Fruit fly (Drosophila melanogaster) whole organism, embryonic: Measurements from ENCODE around the gene CG46467.

Source experiments
- Bteb2 ChIP-seq: fragments of 200-800 bp; sonication (Bioruptor generic); optimal IDR thresholded peaks from 2 replicates; lab custom pipeline; 2016; ENCODE audit warnings: missing biosample characterization, missing genetic modification characterization
- CG10267 ChIP-seq: fragments of 200-800 bp; sonication (Bioruptor generic); optimal IDR thresholded peaks from 2 replicates; lab custom pipeline; 2018; ENCODE audit warnings: missing biosample characterization, mild to moderate bottlenecking, missing genetic modification characterization, moderate library complexity
- CG11504 ChIP-seq: fragments of 200-800 bp; sonication (Bioruptor generic); optimal IDR thresholded peaks from 3 replicates; lab custom pipeline; 2019; ENCODE audit warnings: missing biosample characterization, mild to moderate bottlenecking, missing genetic modification characterization, moderate library complexity
- CG11560 ChIP-seq: fragments of 200-800 bp; sonication (Bioruptor generic); IDR thresholded peaks from 3 replicates; pipeline ENCODE4 v1.3.6; 2022; ENCODE audit warnings: missing biosample characterization, missing genetic modification characterization
- CG12942 ChIP-seq: fragments of 200-800 bp; sonication (Bioruptor generic); optimal IDR thresholded peaks from 3 replicates; lab custom pipeline; 2016; ENCODE audit warnings: missing biosample characterization, missing genetic modification characterization
- CG14965 ChIP-seq: fragments of 200-800 bp; sonication (Bioruptor generic); optimal IDR thresholded peaks from 2 replicates; lab custom pipeline; 2016; ENCODE audit warnings: missing biosample characterization, missing genetic modification characterization, borderline replicate concordance
- CG17361 ChIP-seq: fragments of 200-800 bp; sonication (Bioruptor generic); IDR thresholded peaks from 3 replicates; pipeline ENCODE4 v1.3.6; 2022; ENCODE audit warnings: missing biosample characterization, missing genetic modification characterization
- CG17829 ChIP-seq: fragments of 200-800 bp; optimal IDR thresholded peaks from 2 replicates; lab custom pipeline; 2019; ENCODE audit warnings: missing biosample characterization, mild to moderate bottlenecking, missing genetic modification characterization, moderate library complexity
- CG18764 ChIP-seq: fragments of 200-800 bp; sonication (Bioruptor generic); optimal IDR thresholded peaks from 3 replicates; lab custom pipeline; 2016; ENCODE audit warnings: missing biosample characterization, missing genetic modification characterization
- CG33213 ChIP-seq: fragments of 200-800 bp; sonication (Bioruptor generic); optimal IDR thresholded peaks from 3 replicates; lab custom pipeline; 2016; ENCODE audit warnings: missing biosample characterization, missing genetic modification characterization
- CG3407 ChIP-seq: fragments of 200-800 bp; sonication (Bioruptor generic); optimal IDR thresholded peaks from 2 replicates; lab custom pipeline; 2018; ENCODE audit warnings: missing biosample characterization, mild to moderate bottlenecking, missing genetic modification characterization
- CG3995 ChIP-seq: fragments of 200-800 bp; sonication (Bioruptor generic); optimal IDR thresholded peaks from 3 replicates; lab custom pipeline; 2016; ENCODE audit warnings: missing biosample characterization, missing genetic modification characterization
- CG6683 ChIP-seq: fragments of 200-800 bp; sonication (Bioruptor generic); optimal IDR thresholded peaks from 2 replicates; lab custom pipeline; 2017; ENCODE audit warnings: missing biosample characterization, mild to moderate bottlenecking, missing genetic modification characterization, missing genetic modification reagents
- CG7271 ChIP-seq: fragments of 200-800 bp; sonication (Bioruptor generic); optimal IDR thresholded peaks from 2 replicates; lab custom pipeline; 2018; ENCODE audit warnings: missing biosample characterization, mild to moderate bottlenecking, missing genetic modification characterization, moderate library complexity
- CG7987 ChIP-seq: fragments of 200-800 bp; sonication (Bioruptor generic); optimal IDR thresholded peaks from 2 replicates; lab custom pipeline; 2018; ENCODE audit warnings: missing biosample characterization, mild to moderate bottlenecking, missing genetic modification characterization, moderate library complexity
- CG8290 ChIP-seq, 3 experiments: fragments of 200-800 bp; sonication (Bioruptor generic); optimal IDR thresholded peaks; 2 replicates each; lab custom pipeline; 2016 to 2019; ENCODE audit warnings: missing biosample characterization in 3 of 3, missing genetic modification characterization in 3 of 3, mild to moderate bottlenecking in 2 of 3, moderate library complexity in 1 of 3
- CG8388 ChIP-seq: fragments of 200-800 bp; sonication (Bioruptor generic); optimal IDR thresholded peaks from 2 replicates; lab custom pipeline; 2019; ENCODE audit warnings: missing biosample characterization, mild to moderate bottlenecking, missing genetic modification characterization, moderate library complexity
- CG8924 ChIP-seq: fragments of 200-800 bp; optimal IDR thresholded peaks from 3 replicates; lab custom pipeline; 2019; ENCODE audit warnings: missing biosample characterization, mild to moderate bottlenecking, missing genetic modification characterization, moderate library complexity
- CHES-1-like ChIP-seq: fragments of 200-800 bp; sonication (Bioruptor generic); optimal IDR thresholded peaks from 2 replicates; lab custom pipeline; 2016; ENCODE audit warnings: missing biosample characterization, missing genetic modification characterization
- CrebB ChIP-seq: fragments of 200-800 bp; sonication (Bioruptor generic); optimal IDR thresholded peaks from 3 replicates; lab custom pipeline; 2018; ENCODE audit warnings: missing biosample characterization, mild to moderate bottlenecking, missing genetic modification characterization
- D19A ChIP-seq: fragments of 200-800 bp; optimal IDR thresholded peaks from 3 replicates; lab custom pipeline; 2019; ENCODE audit warnings: missing biosample characterization, mild to moderate bottlenecking, missing genetic modification characterization, moderate library complexity
- D19B ChIP-seq: fragments of 200-800 bp; sonication (Bioruptor generic); optimal IDR thresholded peaks from 2 replicates; lab custom pipeline; 2017; ENCODE audit warnings: missing biosample characterization, mild to moderate bottlenecking, missing genetic modification characterization
- Doc3 ChIP-seq: fragments of 200-800 bp; sonication (Bioruptor generic); IDR thresholded peaks from 3 replicates; pipeline ENCODE4 v1.3.6; 2022; ENCODE audit warnings: missing biosample characterization, missing genetic modification characterization; ENCODE audit not compliant: partially characterized antibody
- Dp ChIP-seq: fragments of 200-800 bp; sonication (Bioruptor generic); optimal IDR thresholded peaks from 2 replicates; lab custom pipeline; 2018; ENCODE audit warnings: missing biosample characterization, mild to moderate bottlenecking, missing genetic modification characterization, moderate library complexity
- ERR ChIP-seq: fragments of 200-800 bp; sonication (Bioruptor generic); optimal IDR thresholded peaks from 2 replicates; lab custom pipeline; 2016; ENCODE audit warnings: missing biosample characterization, missing genetic modification characterization
- Ets97D ChIP-seq: fragments of 200-800 bp; sonication (Bioruptor generic); optimal IDR thresholded peaks from 3 replicates; lab custom pipeline; 2016; ENCODE audit warnings: missing biosample characterization, missing genetic modification characterization
- HmgD ChIP-seq: fragments of 200-800 bp; sonication (Bioruptor generic); optimal IDR thresholded peaks from 3 replicates; lab custom pipeline; 2016; ENCODE audit warnings: missing biosample characterization, missing genetic modification characterization
- Hr39 ChIP-seq: fragments of >200 bp; optimal IDR thresholded peaks from 2 replicates; lab custom pipeline; 2017
- Hr51 ChIP-seq, 2 experiments: fragments of 200-800 bp; sonication (Bioruptor generic); optimal IDR thresholded peaks; 2 replicates in 1 of 2; 3 replicates in 1 of 2; lab custom pipeline; 2016 to 2018; ENCODE audit warnings: missing biosample characterization in 2 of 2, missing genetic modification characterization in 2 of 2, mild to moderate bottlenecking in 1 of 2, moderate library complexity in 1 of 2
- Pdp1 ChIP-seq, 2 experiments: fragments of 200-800 bp; sonication (Bioruptor generic); optimal IDR thresholded peaks; 3 replicates each; lab custom pipeline; 2016; ENCODE audit warnings: missing biosample characterization in 2 of 2, missing genetic modification characterization in 2 of 2, mild to moderate bottlenecking in 1 of 2, moderate library complexity in 1 of 2
- Poxn ChIP-seq: fragments of 200-800 bp; sonication (Bioruptor generic); IDR thresholded peaks from 2 replicates; pipeline ENCODE4 v1.3.6; 2022; ENCODE audit warnings: missing biosample characterization, missing genetic modification characterization
- Rx ChIP-seq: fragments of 200-800 bp; sonication (Bioruptor generic); IDR thresholded peaks from 2 replicates; pipeline ENCODE4 v1.3.6; 2022; ENCODE audit warnings: missing biosample characterization, missing genetic modification characterization
- Spps ChIP-seq: fragments of 200-800 bp; sonication (Bioruptor generic); optimal IDR thresholded peaks from 2 replicates; lab custom pipeline; 2018; ENCODE audit warnings: missing biosample characterization, mild to moderate bottlenecking, missing genetic modification characterization
- Usf ChIP-seq: fragments of 200-800 bp; sonication (Bioruptor generic); optimal IDR thresholded peaks from 2 replicates; lab custom pipeline; 2017; ENCODE audit warnings: missing genotype, missing biosample characterization, missing genetic modification characterization
- Xrp1 ChIP-seq: fragments of 200-800 bp; sonication (Bioruptor generic); IDR thresholded peaks from 2 replicates; pipeline ENCODE4 v1.3.6; 2022; ENCODE audit warnings: missing biosample characterization, missing genetic modification characterization
- ab ChIP-seq: fragments of 200-800 bp; sonication (Bioruptor generic); optimal IDR thresholded peaks from 2 replicates; lab custom pipeline; 2016; ENCODE audit warnings: missing biosample characterization, missing genetic modification characterization
- al ChIP-seq: fragments of 200-800 bp; sonication (Bioruptor generic); IDR thresholded peaks from 2 replicates; pipeline ENCODE4 v1.3.6; 2022; ENCODE audit warnings: missing biosample characterization, missing genetic modification characterization
- ash1 ChIP-seq: fragments of 200-800 bp; sonication (Bioruptor generic); optimal IDR thresholded peaks from 2 replicates; lab custom pipeline; 2018; ENCODE audit warnings: missing biosample characterization, mild to moderate bottlenecking, missing genetic modification characterization
- az2 ChIP-seq: fragments of 200-800 bp; sonication (Bioruptor generic); optimal IDR thresholded peaks from 3 replicates; lab custom pipeline; 2016; ENCODE audit warnings: missing biosample characterization, missing genetic modification characterization
- bowl ChIP-seq: fragments of 200-800 bp; sonication (Bioruptor generic); IDR thresholded peaks from 2 replicates; pipeline ENCODE4 v1.3.6; 2022; ENCODE audit warnings: missing biosample characterization, missing genetic modification characterization
- corto ChIP-seq: fragments of 200-800 bp; sonication (Bioruptor generic); optimal IDR thresholded peaks from 2 replicates; lab custom pipeline; 2016; ENCODE audit warnings: missing biosample characterization, mild to moderate bottlenecking, missing genetic modification characterization, moderate library complexity
- dmrt11E ChIP-seq: fragments of 200-800 bp; sonication (Bioruptor generic); optimal IDR thresholded peaks from 3 replicates; lab custom pipeline; 2018; ENCODE audit warnings: missing biosample characterization, mild to moderate bottlenecking, missing genetic modification characterization, moderate library complexity
- dysf ChIP-seq: fragments of 200-800 bp; sonication (Bioruptor generic); IDR thresholded peaks from 3 replicates; pipeline ENCODE4 v1.3.6; 2022; ENCODE audit warnings: missing biosample characterization, missing genetic modification characterization
- mld ChIP-seq: fragments of 200-800 bp; sonication (Bioruptor generic); IDR thresholded peaks from 3 replicates; pipeline ENCODE4 v1.3.6; 2022; ENCODE audit warnings: missing biosample characterization, missing genetic modification characterization; ENCODE audit not compliant: partially characterized antibody
- nau ChIP-seq: fragments of 200-800 bp; sonication (Bioruptor generic); optimal IDR thresholded peaks from 3 replicates; lab custom pipeline; 2017; ENCODE audit warnings: missing biosample characterization, mild to moderate bottlenecking, missing genetic modification characterization, missing genetic modification reagents
- phol ChIP-seq: fragments of 200-800 bp; sonication (Bioruptor generic); optimal IDR thresholded peaks from 3 replicates; lab custom pipeline; 2018; ENCODE audit warnings: missing biosample characterization, mild to moderate bottlenecking, missing genetic modification characterization, moderate library complexity
- psq ChIP-seq: fragments of 200-800 bp; sonication (Bioruptor generic); optimal IDR thresholded peaks from 2 replicates; lab custom pipeline; 2017; ENCODE audit warnings: missing biosample characterization, missing genetic modification characterization
- tin ChIP-seq: fragments of 200-800 bp; sonication (Bioruptor generic); optimal IDR thresholded peaks from 3 replicates; lab custom pipeline; 2016; ENCODE audit warnings: missing biosample characterization, missing genetic modification characterization
- tna ChIP-seq: fragments of 200-800 bp; sonication (Bioruptor generic); IDR thresholded peaks from 2 replicates; pipeline ENCODE4 v1.3.6; 2022; ENCODE audit warnings: missing biosample characterization, missing genetic modification characterization; ENCODE audit not compliant: partially characterized antibody
- unc-4 ChIP-seq: fragments of 200-800 bp; sonication (Bioruptor generic); IDR thresholded peaks from 2 replicates; pipeline ENCODE4 v1.3.6; 2022; ENCODE audit warnings: missing biosample characterization, missing genetic modification characterization; ENCODE audit not compliant: partially characterized antibody

CG46467 gene

dm6 chr3R:9881348-9881901 lies 6.9 kb downstream of the CG46467 start (continued):
- no peak for TF ChIP-seq CG10267
- TF ChIP-seq al (GFP tag; lab: Robert Waterston, UW): no peak
- TF ChIP-seq CG3995 (GFP tag; lab: Kevin White, UChicago): no peak
- TF ChIP-seq ERR (GFP tag; lab: Kevin White, UChicago): no peak
- no peak for TF ChIP-seq corto (GFP tag; lab: Kevin White, UChicago)
- TF ChIP-seq CG8290 (GFP tag; optimal IDR thresholded peaks at IDR 0.05; lab: Kevin White, UChicago): peak; percentile 17
- TF ChIP-seq CG8290 (tag; optimal IDR thresholded peaks at IDR 0.05; lab: Kevin White, UChicago): peak in 1 of 2 experiments; percentile 81
- peak in 1 of 2 experiments; percentile 23 for TF ChIP-seq Hr51 (GFP tag; optimal IDR thresholded peaks at IDR 0.05; lab: Kevin White, UChicago)
- TF ChIP-seq bowl (GFP tag; lab: Robert Waterston, UW): no peak
- TF ChIP-seq CG6683 (GFP tag; lab: Kevin White, UChicago): peak; percentile 55
- TF ChIP-seq Pdp1 (GFP tag; optimal IDR thresholded peaks at IDR 0.05; lab: Kevin White, UChicago): peak in 1 of 2 experiments; percentile 76
- no peak for TF ChIP-seq Spps
- no peak for TF ChIP-seq CG18764 (GFP tag; lab: Kevin White, UChicago)
- no peak for TF ChIP-seq tin (GFP tag; lab: Kevin White, UChicago)
- TF ChIP-seq CG3407: peak; percentile 55
- peak; percentile 11 for TF ChIP-seq ab (GFP tag; lab: Kevin White, UChicago)
- no peak for TF ChIP-seq CG17361
- TF ChIP-seq CG8388 (GFP tag; lab: Kevin White, UChicago): no peak
- TF ChIP-seq tna (GFP tag; lab: Robert Waterston, UW): no peak
- TF ChIP-seq Rx (GFP tag; lab: Robert Waterston, UW): no peak
- no peak for TF ChIP-seq D19B (GFP tag; lab: Kevin White, UChicago)
- peak; percentile 58 for TF ChIP-seq nau (GFP tag; lab: Kevin White, UChicago)
- TF ChIP-seq ash1 (GFP tag; lab: Kevin White, UChicago): no peak
- peak; percentile 71 for TF ChIP-seq CG8924 (tag; lab: Kevin White, UChicago)
- TF ChIP-seq Xrp1 (GFP tag; lab: Robert Waterston, UW): peak; percentile 60
- peak; percentile 17; the same call in 1 of the 3 replicates for TF ChIP-seq dysf (GFP tag; lab: Robert Waterston, UW)
- TF ChIP-seq dmrt11E (tag; lab: Kevin White, UChicago): no peak
- no peak for TF ChIP-seq mld (GFP tag; lab: Robert Waterston, UW)
- peak; percentile 81 for TF ChIP-seq CrebB (tag; lab: Kevin White, UChicago)
- peak; percentile 95 for TF ChIP-seq psq (GFP tag; lab: Kevin White, UChicago)
- peak; percentile 77 for TF ChIP-seq CG7987 (GFP tag; lab: Kevin White, UChicago)
- no peak for TF ChIP-seq Poxn
- peak; percentile 6 for TF ChIP-seq CG11504 (tag; lab: Kevin White, UChicago)
- no peak for TF ChIP-seq CG14965 (GFP tag; lab: Kevin White, UChicago)
- no peak for TF ChIP-seq unc-4 (GFP tag; lab: Robert Waterston, UW)
- no peak for TF ChIP-seq az2
- TF ChIP-seq D19A (tag; lab: Kevin White, UChicago): peak; percentile 12
- TF ChIP-seq Usf (GFP tag; lab: Kevin White, UChicago): no peak
- no peak for TF ChIP-seq CG7271 (tag; lab: Kevin White, UChicago)
- no peak for TF ChIP-seq CG17829
- no peak for TF ChIP-seq Doc3
- TF ChIP-seq CG11560 (tag; lab: Robert Waterston, UW): no peak
- TF ChIP-seq phol: no peak
- TF ChIP-seq HmgD (GFP tag; lab: Kevin White, UChicago): peak; percentile 26
- TF ChIP-seq CG33213 (GFP tag; lab: Kevin White, UChicago): no peak
- peak; percentile 68 for TF ChIP-seq CHES-1-like (GFP tag; lab: Kevin White, UChicago)
- TF ChIP-seq Ets97D (GFP tag; lab: Kevin White, UChicago): no peak
- no peak for TF ChIP-seq Dp (GFP tag; lab: Kevin White, UChicago)
- TF ChIP-seq Bteb2 (GFP tag; lab: Kevin White, UChicago): peak; percentile 10
- TF ChIP-seq CG12942 (GFP tag; lab: Kevin White, UChicago): no peak
- no peak for TF ChIP-seq Hr39 (lab: Kevin White, UChicago)
